Fruit fly (Drosophila melanogaster): ENCODE measurements around the gene CG10171.

The CG10171 gene

dm6 chr3L:13377657-13378056 lies 10.1 kb downstream of the CG10171 start, which contains the start of gene CG14111:
CG14111 (plus strand) TSS chr3L:13377957.
- no peak for TF ChIP-seq unc-4 (GFP tag; IDR thresholded peaks at IDR 0.05; ENCODE audit: partially characterized antibody)
- TF ChIP-seq Ets65A (GFP tag): peak; percentile 0
- no peak for TF ChIP-seq ac (GFP tag; optimal IDR thresholded peaks at IDR 0.05)
- no peak for TF ChIP-seq Hand (GFP tag; optimal IDR thresholded peaks at IDR 0.05)

dm6 chr3L:13356084-13356693 lies 31.5 kb downstream of the CG10171 start, which contains the start of gene Nplp2:
Nplp2 (plus strand) TSS chr3L:13356376.
- TF ChIP-seq zf30C (GFP tag; optimal IDR thresholded peaks at IDR 0.05): no peak
- no peak for TF ChIP-seq CG15601 (tag; optimal IDR thresholded peaks at IDR 0.05)
- peak; percentile 33 for TF ChIP-seq CG13775 (GFP tag; optimal IDR thresholded peaks at IDR 0.05)
- peak; percentile 28 for TF ChIP-seq Mad (GFP tag; optimal IDR thresholded peaks at IDR 0.05)
- TF ChIP-seq CG9215 (GFP tag; IDR thresholded peaks at IDR 0.05): peak; percentile 59; the same call in 1 of the 2 replicates
- peak in 1 of 2 experiments; percentile 56 for TF ChIP-seq Pdp1 (GFP tag; optimal IDR thresholded peaks at IDR 0.05)
- peak; percentile 62; the same call in 2 of the 3 replicates for TF ChIP-seq ci (GFP tag; IDR thresholded peaks at IDR 0.05)
- TF ChIP-seq br (optimal IDR thresholded peaks at IDR 0.05): no peak
- peak; percentile 32; the same call in 1 of the 2 replicates for TF ChIP-seq sisA (GFP tag; IDR thresholded peaks at IDR 0.05)
- peak; percentile 60; the same call in 2 of the 3 replicates for TF ChIP-seq CG17361 (GFP tag; IDR thresholded peaks at IDR 0.05)
- TF ChIP-seq CG10431 (GFP tag; optimal IDR thresholded peaks at IDR 0.05): no peak
- TF ChIP-seq trh (GFP tag; optimal IDR thresholded peaks at IDR 0.05): peak; percentile 14
- TF ChIP-seq croc (GFP tag; conservative IDR thresholded peaks at IDR 0.05): 0 out of 3 replicates have a peak, but pooled peaks have one; percentile 22
- peak; percentile 53 for TF ChIP-seq dmrt99B (tag; optimal IDR thresholded peaks at IDR 0.05)
- peak; percentile 41 for TF ChIP-seq CG12659 (GFP tag; optimal IDR thresholded peaks at IDR 0.05)
- TF ChIP-seq Nf-YB (GFP tag; optimal IDR thresholded peaks at IDR 0.05): peak; percentile 12
- peak; percentile 45; the same call in 1 of the 3 replicates for TF ChIP-seq otp (GFP tag; IDR thresholded peaks at IDR 0.05)
- TF ChIP-seq Deaf1 (tag; optimal IDR thresholded peaks at IDR 0.05): no peak
- no peak for TF ChIP-seq sr (GFP tag; IDR thresholded peaks at IDR 0.05)
- TF ChIP-seq CoRest (tag; optimal IDR thresholded peaks at IDR 0.05): peak; percentile 71
- TF ChIP-seq CG4404 (GFP tag; IDR thresholded peaks at IDR 0.05): peak; percentile 56
- peak; percentile 40 for TF ChIP-seq CG4820 (GFP tag; optimal IDR thresholded peaks at IDR 0.05)
- no peak for TF ChIP-seq exex (tag; optimal IDR thresholded peaks at IDR 0.05)
- peak; percentile 14 for TF ChIP-seq ATbp (GFP tag; optimal IDR thresholded peaks at IDR 0.05)
- TF ChIP-seq CG10274 (GFP tag; optimal IDR thresholded peaks at IDR 0.05): no peak
- no peak for TF ChIP-seq Lpt (GFP tag; optimal IDR thresholded peaks at IDR 0.05)
- no peak for TF ChIP-seq stwl (tag; optimal IDR thresholded peaks at IDR 0.05)
- TF ChIP-seq CG11560 (tag; IDR thresholded peaks at IDR 0.05): peak; percentile 47; the same call in 1 of the 3 replicates
- TF ChIP-seq CTCF (GFP tag; optimal IDR thresholded peaks at IDR 0.05): no peak
- TF ChIP-seq Fer3 (tag; optimal IDR thresholded peaks at IDR 0.05): peak; percentile 36
- TF ChIP-seq Hr39 (optimal IDR thresholded peaks at IDR 0.05): no peak
- peak; percentile 56 for TF ChIP-seq Xbp1 (GFP tag; optimal IDR thresholded peaks at IDR 0.05)
- no peak for TF ChIP-seq ewg (GFP tag; optimal IDR thresholded peaks at IDR 0.05)
- peak; percentile 53 for TF ChIP-seq CG8924 (tag; optimal IDR thresholded peaks at IDR 0.05)
- no peak for TF ChIP-seq MESR4 (GFP tag; optimal IDR thresholded peaks at IDR 0.05)
- TF ChIP-seq CG16815 (GFP tag; optimal IDR thresholded peaks at IDR 0.05): peak; percentile 22
- peak; percentile 91 for TF ChIP-seq grau (tag; optimal IDR thresholded peaks at IDR 0.05)
- TF ChIP-seq hth (optimal IDR thresholded peaks at IDR 0.05): no peak
- TF ChIP-seq CG15514 (GFP tag; optimal IDR thresholded peaks at IDR 0.05): peak; percentile 13
- peak; percentile 66 for TF ChIP-seq Abd-B (GFP tag; optimal IDR thresholded peaks at IDR 0.05)
- TF ChIP-seq CG6272 (GFP tag; IDR thresholded peaks at IDR 0.05): peak; percentile 51; the same call in 1 of the 2 replicates
- peak; percentile 9 for TF ChIP-seq Chrac-16 (GFP tag; optimal IDR thresholded peaks at IDR 0.05)
- TF ChIP-seq Dref (GFP tag; IDR thresholded peaks at IDR 0.05): no peak
- TF ChIP-seq Oli (tag; optimal IDR thresholded peaks at IDR 0.05): peak; percentile 65
- TF ChIP-seq sqz (GFP tag; optimal IDR thresholded peaks at IDR 0.05): peak; percentile 8

Measured in whole organism, embryonic.